Worm (Caenorhabditis elegans) whole organism, dauer: ENCODE measurements around the gene gpd-1.

ENCODE experiments used
- unc-62 ChIP-seq: sonication (generic microtip); optimal IDR thresholded peaks from 2 replicates; lab custom pipeline; 2017; ENCODE audit warnings: missing biosample characterization, missing genetic modification reagents, missing genetic modification characterization

The gpd-1 gene

ce11 chrII:10379546-10379945 is 14.4 kb upstream of the gpd-1 start:
- no peak for TF ChIP-seq unc-62

ce11 chrII:10382247-10382646 is 11.7 kb upstream of the gpd-1 start:
- no peak for TF ChIP-seq unc-62

- TF ChIP-seq unc-62, result no peak
Measured at ce11 chrII:10384680-10385383, 9.1 kb upstream of the gpd-1 start, which contains the start of gene ztf-27. TSS of gene ztf-27 (plus strand) at chrII:10385333.

ce11 chrII:10388041-10388706 is 5.8 kb upstream of the gpd-1 start:
- no peak for TF ChIP-seq unc-62

- no peak for TF ChIP-seq unc-62
Measured at ce11 chrII:10389038-10389437, 4.9 kb upstream of the gpd-1 start.

- no peak for TF ChIP-seq unc-62
Measured at ce11 chrII:10389776-10390175, 4.2 kb upstream of the gpd-1 start.

ce11 chrII:10390250-10390821 is 3.6 kb upstream of the gpd-1 start:
- TF ChIP-seq unc-62, result no peak

- TF ChIP-seq unc-62, result no peak
Measured at ce11 chrII:10390854-10391253, 3.1 kb upstream of the gpd-1 start, which contains the start of the genes T09F3.2 and T09F3.7. TSS of gene T09F3.2 (plus strand) at chrII:10391154. TSS of gene T09F3.7 (plus strand) at chrII:10391168.

ce11 chrII:10395303-10395757 is 1.4 kb downstream of the gpd-1 start, which contains the start of gene T09F3.4:
TSS of gene T09F3.4 (plus strand) at chrII:10395707.
- no peak for TF ChIP-seq unc-62

ce11 chrII:10396578-10396977 is 2.6 kb downstream of the gpd-1 start, which contains the start of gene T09F3.5:
TSS of gene T09F3.5 (plus strand) at chrII:10396878.
- no peak for TF ChIP-seq unc-62

ce11 chrII:10402991-10403390 is 9.1 kb downstream of the gpd-1 start:
- no peak for TF ChIP-seq unc-62

- no peak for TF ChIP-seq unc-62
Measured at ce11 chrII:10410989-10411388, 17.1 kb downstream of the gpd-1 start, which contains the start of gene E04D5.5. TSS of gene E04D5.5 (plus strand) at chrII:10411289.

ce11 chrII:10416332-10416863 is 22.5 kb downstream of the gpd-1 start, which contains the start of gene eif-2A:
TSS of gene eif-2A (plus strand) at chrII:10416800.
- TF ChIP-seq unc-62, result no peak

- no peak for TF ChIP-seq unc-62
Measured at ce11 chrII:10421941-10422340, 28.0 kb downstream of the gpd-1 start, which contains the start of gene frpr-21. TSS of gene frpr-21 (minus strand) at chrII:10422041.

- no peak for TF ChIP-seq unc-62
Measured at ce11 chrII:10435836-10436235, 41.9 kb downstream of the gpd-1 start, which contains the start of gene cut-4. TSS of gene cut-4 (plus strand) at chrII:10436136.

- TF ChIP-seq unc-62, result no peak
Measured at ce11 chrII:10437840-10438239, 43.9 kb downstream of the gpd-1 start.

- no peak for TF ChIP-seq unc-62
Measured at ce11 chrII:10439976-10440375, 46.0 kb downstream of the gpd-1 start, which contains the start of gene E04D5.4. TSS of gene E04D5.4 (plus strand) at chrII:10440276.
